Fruit fly (Drosophila melanogaster): Measurements from ENCODE around the gene Grip.

Grip gene

DNA sequence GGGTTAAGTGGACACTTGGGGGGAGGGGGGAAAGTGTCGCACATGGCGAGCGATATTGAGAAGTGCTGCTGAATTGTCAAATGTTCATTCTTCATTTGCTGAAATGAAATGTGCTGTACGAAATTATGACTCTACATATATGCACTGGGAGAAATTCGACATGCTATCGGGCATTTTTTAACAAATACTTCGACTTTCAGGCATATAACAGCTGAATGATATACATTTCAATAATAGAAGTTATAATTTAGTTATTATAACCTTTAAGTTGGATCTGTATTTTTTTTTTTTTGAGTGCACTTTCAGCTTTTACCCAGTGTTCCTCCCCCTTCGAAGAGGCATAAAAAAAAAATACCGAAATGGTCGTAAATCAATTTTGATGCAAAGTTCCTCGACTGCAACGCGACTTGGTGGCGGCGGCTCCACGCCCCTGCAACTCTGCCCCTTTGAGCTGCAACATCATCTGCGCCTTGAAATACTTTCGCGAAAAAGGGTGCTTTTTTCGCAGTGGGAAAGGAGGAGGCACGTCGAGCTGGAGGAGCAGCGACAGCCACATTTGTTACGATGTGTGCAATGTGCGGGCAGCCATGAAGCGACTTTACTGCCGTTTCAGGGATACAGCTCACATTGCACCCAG lies 7.4 kb downstream of the Grip start (continued):
- TF ChIP-seq CG8290 (GFP tag; optimal IDR thresholded peaks at IDR 0.05), result no peak
- no peak for TF ChIP-seq CG8290 (tag; optimal IDR thresholded peaks at IDR 0.05)
- peak; percentile 20; the same call in 1 of the 2 replicates for TF ChIP-seq esg (GFP tag; conservative IDR thresholded peaks at IDR 0.05)
- no peak for TF ChIP-seq odd (GFP tag; optimal IDR thresholded peaks at IDR 0.05)
- peak; percentile 60 for TF ChIP-seq Sox102F (GFP tag; optimal IDR thresholded peaks at IDR 0.05)
- TF ChIP-seq CG4854 (GFP tag; optimal IDR thresholded peaks at IDR 0.05), result no peak
- no peak for TF ChIP-seq HmgD (GFP tag; optimal IDR thresholded peaks at IDR 0.05)
- no peak for TF ChIP-seq CG6765 (GFP tag; optimal IDR thresholded peaks at IDR 0.05)
- peak; percentile 28 to 72 for TF ChIP-seq bsh (GFP tag; optimal IDR thresholded peaks at IDR 0.05)
- TF ChIP-seq exex (tag; optimal IDR thresholded peaks at IDR 0.05), result no peak
- no peak for TF ChIP-seq Dref (GFP tag; IDR thresholded peaks at IDR 0.05)
- no peak for TF ChIP-seq crc (GFP tag; optimal IDR thresholded peaks at IDR 0.05)
- TF ChIP-seq Doc3 (GFP tag; IDR thresholded peaks at IDR 0.05; ENCODE audit: partially characterized antibody), result no peak
- no peak for TF ChIP-seq ab (GFP tag; optimal IDR thresholded peaks at IDR 0.05)
- no peak for TF ChIP-seq CG31388 (GFP tag; optimal IDR thresholded peaks at IDR 0.05)
- TF ChIP-seq yki (optimal IDR thresholded peaks at IDR 0.05), result no peak
- no peak for TF ChIP-seq ems (GFP tag; optimal IDR thresholded peaks at IDR 0.05)
- no peak for TF ChIP-seq dm (GFP tag; optimal IDR thresholded peaks at IDR 0.05)
- TF ChIP-seq CG5245 (GFP tag; optimal IDR thresholded peaks at IDR 0.05), result peak; percentile 68
- no peak for TF ChIP-seq p53 (GFP tag; optimal IDR thresholded peaks at IDR 0.05)
- TF ChIP-seq CG4424 (GFP tag; optimal IDR thresholded peaks at IDR 0.05), result peak; percentile 58
- no peak for TF ChIP-seq CG2202 (tag; optimal IDR thresholded peaks at IDR 0.05)
- TF ChIP-seq bigmax (GFP tag; optimal IDR thresholded peaks at IDR 0.05), result no peak
- TF ChIP-seq tll (GFP tag; optimal IDR thresholded peaks at IDR 0.05), result no peak
- no peak for TF ChIP-seq B-H1 (GFP tag; IDR thresholded peaks at IDR 0.05)
- no peak for TF ChIP-seq ewg (GFP tag; optimal IDR thresholded peaks at IDR 0.05)
- TF ChIP-seq CG2712 (tag; optimal IDR thresholded peaks at IDR 0.05), result peak; percentile 60
- no peak for TF ChIP-seq shn (GFP tag; optimal IDR thresholded peaks at IDR 0.05)
- TF ChIP-seq CG17802 (tag; optimal IDR thresholded peaks at IDR 0.05), result no peak
- TF ChIP-seq Jarid2 (GFP tag; optimal IDR thresholded peaks at IDR 0.05), result no peak
- TF ChIP-seq Rx (GFP tag; IDR thresholded peaks at IDR 0.05), result no peak
- TF ChIP-seq CG34224 (GFP tag; IDR thresholded peaks at IDR 0.05; ENCODE audit: partially characterized antibody), result no peak
- no peak for TF ChIP-seq vfl (GFP tag; optimal IDR thresholded peaks at IDR 0.05)
- TF ChIP-seq dan (GFP tag; IDR thresholded peaks at IDR 0.05), result no peak
- peak; percentile 62 for TF ChIP-seq CG6689 (GFP tag; IDR thresholded peaks at IDR 0.05)
- TF ChIP-seq CG12236 (GFP tag; optimal IDR thresholded peaks at IDR 0.05), result no peak
- no peak for TF ChIP-seq fru (optimal IDR thresholded peaks at IDR 0.05)
- no peak for TF ChIP-seq ap (GFP tag; IDR thresholded peaks at IDR 0.05)
- TF ChIP-seq twi (tag; optimal IDR thresholded peaks at IDR 0.05), result no peak
- no peak for TF ChIP-seq CG5953 (GFP tag; IDR thresholded peaks at IDR 0.05)
- no peak for TF ChIP-seq Dfd (GFP tag; optimal IDR thresholded peaks at IDR 0.05)
- TF ChIP-seq ERR (GFP tag; optimal IDR thresholded peaks at IDR 0.05), result no peak
- no peak for TF ChIP-seq CG10565 (GFP tag; optimal IDR thresholded peaks at IDR 0.05)
- no peak for TF ChIP-seq Poxn (GFP tag; IDR thresholded peaks at IDR 0.05)
- TF ChIP-seq ac (GFP tag; optimal IDR thresholded peaks at IDR 0.05), result no peak
- TF ChIP-seq CG11695 (GFP tag; IDR thresholded peaks at IDR 0.05), result 0 out of 3 replicates have a peak, but pooled peaks have one; percentile 11
- TF ChIP-seq corto (GFP tag; optimal IDR thresholded peaks at IDR 0.05), result no peak
- no peak for TF ChIP-seq CG6683 (GFP tag; optimal IDR thresholded peaks at IDR 0.05)
- TF ChIP-seq zfh1 (GFP tag; IDR thresholded peaks at IDR 0.05), result peak; percentile 53; the same call in 2 of the 3 replicates
- peak; percentile 18 for TF ChIP-seq grau (tag; optimal IDR thresholded peaks at IDR 0.05)
- TF ChIP-seq salm (tag; optimal IDR thresholded peaks at IDR 0.05), result no peak
- TF ChIP-seq Ssrp (tag; optimal IDR thresholded peaks at IDR 0.05), result peak; percentile 2
